Worm (Caenorhabditis elegans) whole organism, midembryonic: ENCODE results near the gene swsn-4.

Source experiments
- T22C8.4 ChIP-seq: fragments of 200-800 bp; sonication (Bioruptor generic); IDR thresholded peaks from 2 replicates; pipeline ENCODE4 v1.3.6; 2022; ENCODE audit warnings: missing genetic modification characterization, missing compliant biosample characterization
- cog-1 ChIP-seq: sonication (generic microtip); optimal IDR thresholded peaks from 2 replicates; lab custom pipeline; 2016; ENCODE audit warnings: missing genetic modification characterization, missing compliant biosample characterization
- flt-1 ChIP-seq: fragments of 200-800 bp; sonication (Bioruptor generic); IDR thresholded peaks from 2 replicates; pipeline ENCODE4 v1.3.6; 2022; ENCODE audit warnings: missing genetic modification characterization, missing compliant biosample characterization
- klf-2 ChIP-seq: fragments of 200-800 bp; sonication (Bioruptor generic); conservative IDR thresholded peaks from 2 replicates; pipeline ENCODE4 v1.3.6; 2022; ENCODE audit warnings: missing genetic modification reagents, missing genetic modification characterization, missing compliant biosample characterization
- med-1 ChIP-seq: sonication (generic microtip); optimal IDR thresholded peaks from 2 replicates; lab custom pipeline; 2017; ENCODE audit warnings: missing genetic modification characterization, mild to moderate bottlenecking, missing compliant biosample characterization, antibody characterized with exemption, missing genetic modification reagents; ENCODE audit not compliant: insufficient read depth
- tab-1 ChIP-seq: fragments of 200-800 bp; sonication (Bioruptor generic); IDR thresholded peaks from 2 replicates; pipeline ENCODE4 v1.3.6; 2022; ENCODE audit warnings: missing genetic modification characterization, missing compliant biosample characterization
- ztf-23 ChIP-seq: fragments of 200-800 bp; sonication (Bioruptor generic); IDR thresholded peaks from 2 replicates; pipeline ENCODE4 v1.3.6; 2022; ENCODE audit warnings: missing genetic modification reagents, missing genetic modification characterization, missing compliant biosample characterization

ce11 chrIV:11126004-11126027 lies at the start of gene swsn-4:
- TF ChIP-seq med-1 (GFP tag; lab: Kevin White, UChicago) (no peak), cog-1 (tag; lab: Kevin White, UChicago) (no peak), ztf-23 (GFP tag; lab: Robert Waterston, UW) (no peak), tab-1 (no peak), klf-2 (GFP tag; lab: Robert Waterston, UW) (no peak), T22C8.4 (GFP tag; lab: Robert Waterston, UW) (no peak), flt-1 (GFP tag; lab: Robert Waterston, UW) (no peak)
